Fruit fly (Drosophila melanogaster) whole organism, embryonic: ENCODE results near the gene CG12290.

Experiments used
- ATbp ChIP-seq: fragments of 200-800 bp; sonication (Bioruptor generic); optimal IDR thresholded peaks from 2 replicates; lab custom pipeline; 2017; ENCODE audit warnings: missing biosample characterization, mild to moderate bottlenecking, missing genetic modification characterization, missing genetic modification reagents
- CG15073 ChIP-seq: fragments of 200-800 bp; sonication (Bioruptor generic); optimal IDR thresholded peaks from 2 replicates; lab custom pipeline; 2016; ENCODE audit warnings: missing biosample characterization, missing genetic modification characterization
- CG33557 ChIP-seq: fragments of 200-800 bp; sonication (Bioruptor generic); optimal IDR thresholded peaks from 2 replicates; lab custom pipeline; 2019; ENCODE audit warnings: missing biosample characterization, mild to moderate bottlenecking, missing genetic modification characterization, moderate library complexity
- HmgD ChIP-seq: fragments of 200-800 bp; sonication (Bioruptor generic); optimal IDR thresholded peaks from 3 replicates; lab custom pipeline; 2016; ENCODE audit warnings: missing biosample characterization, missing genetic modification characterization
- danr ChIP-seq: fragments of 200-800 bp; sonication (Bioruptor generic); IDR thresholded peaks from 2 replicates; pipeline ENCODE4 v1.3.6; 2022; ENCODE audit warnings: missing biosample characterization, missing genetic modification characterization
- salm ChIP-seq: fragments of 200-800 bp; sonication (Bioruptor generic); optimal IDR thresholded peaks from 2 replicates; lab custom pipeline; 2018; ENCODE audit warnings: missing biosample characterization, mild to moderate bottlenecking, missing genetic modification characterization
- trh ChIP-seq: fragments of 200-800 bp; sonication (Bioruptor generic); optimal IDR thresholded peaks from 2 replicates; lab custom pipeline; 2016; ENCODE audit warnings: missing biosample characterization, missing genetic modification characterization
- tup ChIP-seq: fragments of 200-800 bp; sonication (Bioruptor generic); optimal IDR thresholded peaks from 2 replicates; lab custom pipeline; 2016; ENCODE audit warnings: missing biosample characterization, mild to moderate bottlenecking, missing genetic modification characterization, moderate library complexity

DNA sequence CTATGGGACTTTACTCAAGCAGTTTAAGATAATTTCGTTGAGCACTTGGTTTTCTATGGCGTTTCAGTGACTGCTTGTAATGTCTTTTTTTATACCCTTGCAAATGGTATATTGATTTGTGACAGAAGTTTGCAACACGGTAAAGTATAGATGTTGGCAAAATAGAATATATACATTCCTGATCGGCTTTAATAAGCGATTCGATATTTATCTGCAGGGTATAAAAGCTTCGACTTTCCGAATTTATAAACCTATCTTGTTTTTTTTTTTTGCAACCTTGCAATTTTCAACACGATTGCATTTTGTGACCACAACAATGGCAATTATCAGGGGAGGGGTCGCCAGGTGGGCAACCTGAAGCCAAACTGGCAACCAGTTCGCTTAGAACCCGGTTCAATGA is 15.7 kb upstream of the CG12290 start:
- TF ChIP-seq salm (tag; lab: Kevin White, UChicago) = no peak
- TF ChIP-seq ATbp (GFP tag; lab: Kevin White, UChicago) = no peak
- TF ChIP-seq danr (GFP tag; lab: Robert Waterston, UW) = no peak
- no peak for TF ChIP-seq tup (GFP tag; lab: Kevin White, UChicago)
- no peak for TF ChIP-seq trh (GFP tag; lab: Kevin White, UChicago)
- no peak for TF ChIP-seq HmgD (GFP tag; lab: Kevin White, UChicago)
- no peak for TF ChIP-seq CG15073 (GFP tag; lab: Kevin White, UChicago)
- TF ChIP-seq CG33557 = no peak
